Worm (Caenorhabditis elegans) whole organism, midembryonic: ENCODE measurements around the gene T21D12.7.

Source experiments
- cog-1 ChIP-seq: sonication (generic microtip); optimal IDR thresholded peaks from 2 replicates; lab custom pipeline; 2016; ENCODE audit warnings: missing genetic modification characterization, missing compliant biosample characterization
- klf-2 ChIP-seq: fragments of 200-800 bp; sonication (Bioruptor generic); conservative IDR thresholded peaks from 2 replicates; pipeline ENCODE4 v1.3.6; 2022; ENCODE audit warnings: missing genetic modification reagents, missing genetic modification characterization, missing compliant biosample characterization
- med-1 ChIP-seq: sonication (generic microtip); optimal IDR thresholded peaks from 2 replicates; lab custom pipeline; 2017; ENCODE audit warnings: missing genetic modification characterization, mild to moderate bottlenecking, missing compliant biosample characterization, antibody characterized with exemption, missing genetic modification reagents; ENCODE audit not compliant: insufficient read depth

DNA sequence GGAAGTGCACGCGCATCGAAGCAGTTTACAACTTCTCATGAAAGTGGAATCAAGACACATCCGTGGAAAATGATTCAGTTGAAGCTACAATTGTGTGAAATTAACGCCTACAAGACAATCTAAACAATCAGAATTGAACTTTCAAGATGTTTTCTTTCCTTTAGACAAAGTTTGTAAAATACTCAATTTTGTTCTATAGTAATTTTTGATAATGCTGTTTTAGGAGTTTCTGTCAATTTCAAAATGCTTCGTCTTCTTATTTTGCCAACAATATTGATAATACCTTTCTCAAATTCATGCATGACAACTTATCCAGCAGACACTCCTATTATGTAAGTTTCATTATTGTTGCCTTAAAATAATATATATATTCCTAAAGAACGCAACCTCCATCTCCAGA, 22.1 kb downstream of the T21D12.7 start, which contains the start of gene T21D12.11:
- no peak for TF ChIP-seq klf-2 (GFP tag; lab: Robert Waterston, UW)
- no peak for TF ChIP-seq med-1 (GFP tag; lab: Kevin White, UChicago)
- no peak for TF ChIP-seq cog-1
